Worm (Caenorhabditis elegans) whole organism, L4/young adult: Measurements from ENCODE around the gene Y41E3.6.

Source experiments
- dao-5 ChIP-seq: sonication (generic microtip); optimal IDR thresholded peaks from 2 replicates; lab custom pipeline; 2016; ENCODE audit warnings: missing genotype, missing genetic modification characterization, moderate library complexity, missing compliant biosample characterization
- him-1 ChIP-seq: sonication (generic microtip); optimal IDR thresholded peaks from 2 replicates; lab custom pipeline; 2016; ENCODE audit warnings: missing genotype, missing genetic modification reagents, missing genetic modification characterization, missing compliant biosample characterization

ce11 chrIV:15038821-15039220 lies 32.2 kb downstream of the Y41E3.6 start:
- TF ChIP-seq dao-5 (tag; lab: Kevin White, UChicago): no peak
- TF ChIP-seq him-1 (tag; lab: Kevin White, UChicago): no peak
